Worm (Caenorhabditis elegans): ENCODE measurements around the gene F20D6.2.

The F20D6.2 gene

DNA sequence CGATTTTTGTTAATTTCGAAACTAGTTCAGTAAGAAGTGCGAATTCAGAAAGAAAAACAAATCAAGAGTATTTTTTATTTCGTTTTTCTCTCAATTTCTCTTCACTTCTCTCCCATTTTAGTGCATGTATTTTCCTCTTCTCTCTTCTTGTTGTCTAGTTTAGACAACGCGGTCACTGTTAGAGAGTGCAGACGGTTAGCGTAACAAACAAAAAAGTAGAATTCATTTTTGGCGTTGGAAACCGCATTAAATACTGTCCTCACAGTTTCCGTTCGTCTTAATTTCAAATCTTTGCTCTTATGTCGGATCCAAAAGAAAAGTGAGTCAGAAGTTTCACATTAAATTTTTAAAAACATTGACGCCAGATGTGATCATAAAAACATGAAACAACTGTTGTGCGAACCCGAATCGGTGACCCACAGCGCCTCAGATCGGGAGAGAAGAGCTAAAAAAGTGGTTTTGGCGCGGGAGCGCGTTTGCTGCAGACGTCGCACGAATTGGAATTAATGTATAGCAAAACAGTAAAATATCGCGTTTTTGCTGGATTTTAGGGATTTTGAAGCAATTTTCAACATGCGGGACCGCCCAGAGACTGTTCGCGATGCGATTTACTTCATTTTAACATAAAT, 6.8 kb upstream of the F20D6.2 start, which contains the start of gene srp-7:
Gene srp-7 (plus strand): TSS at position 213 of the 629 bp plus-strand sequence.
- TF ChIP-seq nhr-20 (tag; optimal IDR thresholded peaks at IDR 0.05), result peak; percentile 35
- TF ChIP-seq lin-15B (tag; optimal IDR thresholded peaks at IDR 0.05), result no peak
- no peak for TF ChIP-seq nhr-90 (tag; optimal IDR thresholded peaks at IDR 0.05; ENCODE audit: poor library complexity)
- TF ChIP-seq F16B12.6 (tag; optimal IDR thresholded peaks at IDR 0.05), result no peak
- no peak for TF ChIP-seq unc-62 (GFP tag; optimal IDR thresholded peaks at IDR 0.05)
- no peak for TF ChIP-seq sptf-1 (tag; optimal IDR thresholded peaks at IDR 0.05)
- TF ChIP-seq nhr-71 (tag; optimal IDR thresholded peaks at IDR 0.05), result peak; percentile 32
- TF ChIP-seq elt-3 (tag; optimal IDR thresholded peaks at IDR 0.05), result no peak
- TF ChIP-seq zag-1 (tag; optimal IDR thresholded peaks at IDR 0.05), result no peak
- peak; percentile 56 for TF ChIP-seq blmp-1 (tag; optimal IDR thresholded peaks at IDR 0.05)
- no peak for TF ChIP-seq C16A3.4 (tag; optimal IDR thresholded peaks at IDR 0.05)
- no peak for TF ChIP-seq nhr-77 (tag; optimal IDR thresholded peaks at IDR 0.05)
- no peak for TF ChIP-seq C34B4.2 (tag; optimal IDR thresholded peaks at IDR 0.05)
- TF ChIP-seq ceh-63 (GFP tag; optimal IDR thresholded peaks at IDR 0.05), result no peak
- TF ChIP-seq vab-15 (tag; optimal IDR thresholded peaks at IDR 0.05), result no peak
- peak; percentile 40 for TF ChIP-seq nhr-85 (tag)
- TF ChIP-seq efl-3 (GFP tag; optimal IDR thresholded peaks at IDR 0.05), result no peak
- TF ChIP-seq tbx-2 (tag; optimal IDR thresholded peaks at IDR 0.05), result no peak
- no peak for TF ChIP-seq ces-1 (GFP tag; optimal IDR thresholded peaks at IDR 0.05)
- TF ChIP-seq unc-130 (tag; optimal IDR thresholded peaks at IDR 0.05), result no peak
- TF ChIP-seq isw-1 (GFP tag; IDR thresholded peaks at IDR 0.05), result peak; percentile 12; the same call in 1 of the 2 replicates
- no peak for TF ChIP-seq ceh-8 (GFP tag; optimal IDR thresholded peaks at IDR 0.05)
- no peak for TF ChIP-seq unc-86 (tag; optimal IDR thresholded peaks at IDR 0.05)
- TF ChIP-seq unc-98 (GFP tag; IDR thresholded peaks at IDR 0.05), result peak; percentile 42; the same call in 1 of the 2 replicates
- TF ChIP-seq pax-3 (tag; optimal IDR thresholded peaks at IDR 0.05), result no peak
- no peak for TF ChIP-seq ztf-4 (tag; optimal IDR thresholded peaks at IDR 0.05)
- TF ChIP-seq pag-3 (tag; optimal IDR thresholded peaks at IDR 0.05; ENCODE audit: borderline replicate concordance, insufficient read depth), result no peak
- no peak for TF ChIP-seq nhr-11 (tag; optimal IDR thresholded peaks at IDR 0.05)
- TF ChIP-seq pqm-1 (tag; optimal IDR thresholded peaks at IDR 0.05), result no peak
- TF ChIP-seq elt-2 (tag; optimal IDR thresholded peaks at IDR 0.05), result no peak
- peak; percentile 68 for TF ChIP-seq lin-14 (GFP tag; optimal IDR thresholded peaks at IDR 0.05)
- no peak for TF ChIP-seq nhr-12 (tag; optimal IDR thresholded peaks at IDR 0.05)
- no peak for TF ChIP-seq unc-30 (tag; optimal IDR thresholded peaks at IDR 0.05)
- TF ChIP-seq mab-9 (GFP tag; IDR thresholded peaks at IDR 0.05), result no peak
- TF ChIP-seq dsc-1 (tag; optimal IDR thresholded peaks at IDR 0.05), result no peak
- TF ChIP-seq jun-1 (tag; optimal IDR thresholded peaks at IDR 0.05), result no peak
- no peak for TF ChIP-seq nhr-47 (tag; optimal IDR thresholded peaks at IDR 0.05)
- no peak for TF ChIP-seq hlh-17 (GFP tag; optimal IDR thresholded peaks at IDR 0.05; ENCODE audit: borderline replicate concordance)
- no peak for TF ChIP-seq nhr-76 (tag; optimal IDR thresholded peaks at IDR 0.05)
- TF ChIP-seq ama-1 (optimal IDR thresholded peaks at IDR 0.05), result no peak
- TF ChIP-seq hpl-2 (GFP tag; optimal IDR thresholded peaks at IDR 0.05), result no peak
- peak; percentile 34 for TF ChIP-seq mep-1 (tag; optimal IDR thresholded peaks at IDR 0.05)
- TF ChIP-seq dpl-1 (GFP tag; optimal IDR thresholded peaks at IDR 0.05), result no peak
- TF ChIP-seq snu-23 (GFP tag; optimal IDR thresholded peaks at IDR 0.05), result peak; percentile 9
- no peak for TF ChIP-seq irx-1 (tag; optimal IDR thresholded peaks at IDR 0.05)
- TF ChIP-seq fkh-10 (GFP tag; optimal IDR thresholded peaks at IDR 0.05), result no peak
- peak; percentile 74 for TF ChIP-seq nhr-19 (GFP tag; conservative IDR thresholded peaks at IDR 0.05)
- no peak for TF ChIP-seq ets-5 (GFP tag; IDR thresholded peaks at IDR 0.05)
- TF ChIP-seq efl-1 (optimal IDR thresholded peaks at IDR 0.05), result no peak
- no peak for TF ChIP-seq efl-1 (GFP tag; optimal IDR thresholded peaks at IDR 0.05 in 1 of 2)
- TF ChIP-seq fkh-4 (tag; optimal IDR thresholded peaks at IDR 0.05; ENCODE audit: borderline replicate concordance), result no peak
- peak in 1 of 3 experiments; percentile 28 for TF ChIP-seq ceh-82 (tag; optimal IDR thresholded peaks at IDR 0.05)
- 0 out of 2 replicates have a peak, but pooled peaks have one; percentile 19 for TF ChIP-seq ceh-88 (GFP tag; IDR thresholded peaks at IDR 0.05)
